Worm (Caenorhabditis elegans) whole organism, mixed stage, embryonic: ENCODE data around the gene sam-10.

ENCODE experiments used
- bed-3 ChIP-seq: fragments of 200-800 bp; sonication (Bioruptor generic); optimal IDR thresholded peaks from 3 replicates; lab custom pipeline; 2018; ENCODE audit warnings: mild to moderate bottlenecking, missing genetic modification characterization, moderate library complexity, missing compliant biosample characterization
- ceh-39 ChIP-seq: fragments of 150-350 bp; optimal IDR thresholded peaks from 2 replicates; lab custom pipeline; 2014; ENCODE audit warnings: missing biosample characterization, missing genetic modification characterization
- mab-5 ChIP-seq: fragments of 150-350 bp; optimal IDR thresholded peaks from 2 replicates; lab custom pipeline; 2014; ENCODE audit warnings: missing biosample characterization, missing genetic modification characterization
- nhr-237 ChIP-seq: fragments of 150-350 bp; optimal IDR thresholded peaks from 2 replicates; lab custom pipeline; 2014; ENCODE audit warnings: missing biosample characterization, missing genetic modification characterization
- nhr-28 ChIP-seq: fragments of 150-350 bp; optimal IDR thresholded peaks from 2 replicates; lab custom pipeline; 2014; ENCODE audit warnings: missing biosample characterization, missing genetic modification characterization
- sptf-1 ChIP-seq: sonication (generic microtip); optimal IDR thresholded peaks from 2 replicates; lab custom pipeline; 2017; ENCODE audit warnings: mild to moderate bottlenecking, missing genetic modification characterization, moderate library complexity, missing compliant biosample characterization
- unc-39 ChIP-seq: fragments of 150-350 bp; optimal IDR thresholded peaks from 2 replicates; lab custom pipeline; 2014; ENCODE audit warnings: missing biosample characterization, missing genetic modification characterization
- ztf-11 ChIP-seq: fragments of 150-350 bp; optimal IDR thresholded peaks from 2 replicates; lab custom pipeline; 2014; ENCODE audit warnings: missing biosample characterization, missing genetic modification characterization

DNA sequence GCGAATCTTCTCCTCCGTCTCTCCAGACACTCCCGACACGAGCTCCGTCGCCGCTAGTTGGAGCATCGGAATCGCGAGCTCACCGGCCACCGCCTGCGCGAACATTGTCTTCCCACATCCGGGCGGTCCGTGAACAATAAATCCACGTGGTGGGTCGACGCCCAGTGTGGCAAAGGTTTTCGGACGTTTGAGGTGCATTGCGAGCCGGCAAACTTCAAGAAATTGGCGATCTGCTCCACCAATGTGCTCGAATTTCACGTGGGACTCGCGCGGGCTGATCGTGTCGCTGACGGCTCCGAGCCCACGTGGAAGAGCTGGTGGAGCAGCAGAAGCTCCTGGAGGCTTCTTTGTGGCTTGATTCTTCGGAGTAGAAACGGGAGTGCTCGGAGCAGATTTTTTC lies 13.7 kb downstream of the sam-10 start:
- TF ChIP-seq unc-39, result no peak
- no peak for TF ChIP-seq bed-3
- TF ChIP-seq ztf-11 (tag; lab: Kevin White, UChicago), result no peak
- no peak for TF ChIP-seq mab-5
- no peak for TF ChIP-seq sptf-1 (tag; lab: Kevin White, UChicago)
- no peak for TF ChIP-seq nhr-28 (tag; lab: Kevin White, UChicago)
- no peak for TF ChIP-seq ceh-39 (tag; lab: Kevin White, UChicago)
- TF ChIP-seq nhr-237 (tag; lab: Kevin White, UChicago), result no peak
